Fruit fly (Drosophila melanogaster): ENCODE results near the gene Axn.

The Axn gene

DNA sequence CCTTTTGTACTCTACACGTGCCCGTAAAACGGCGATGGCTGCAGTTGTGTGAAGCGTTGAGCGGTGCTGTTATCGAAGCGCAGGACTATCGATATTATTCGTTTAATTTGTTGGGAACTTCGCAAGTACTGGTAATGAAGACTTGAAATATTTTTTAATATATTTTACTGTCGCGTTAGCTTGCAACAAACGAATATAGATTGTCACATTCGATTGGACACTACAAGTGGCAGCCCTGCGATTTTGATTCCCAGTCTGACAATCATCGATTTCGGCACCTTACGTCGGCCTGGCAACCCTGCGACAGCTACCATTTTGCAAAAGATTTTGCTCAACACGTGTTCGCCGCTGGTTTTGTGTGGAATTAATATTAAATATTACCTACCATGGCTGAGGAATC lies 18.0 kb upstream of the Axn start, which contains the start of the genes Nlp and Nph (continued):
- no peak for TF ChIP-seq Dfd (GFP tag; optimal IDR thresholded peaks at IDR 0.05)
- TF ChIP-seq ATbp (GFP tag; optimal IDR thresholded peaks at IDR 0.05): no peak
- TF ChIP-seq hb (GFP tag; IDR thresholded peaks at IDR 0.05; ENCODE audit: partially characterized antibody): peak; percentile 83
- no peak for TF ChIP-seq en (GFP tag; optimal IDR thresholded peaks at IDR 0.05)
- no peak for TF ChIP-seq wdn (GFP tag; IDR thresholded peaks at IDR 0.05)
- peak; percentile 85 for TF ChIP-seq CG15514 (GFP tag; optimal IDR thresholded peaks at IDR 0.05)
- no peak for TF ChIP-seq ac (GFP tag; optimal IDR thresholded peaks at IDR 0.05)
- peak; percentile 78 for TF ChIP-seq nerfin-2 (GFP tag; IDR thresholded peaks at IDR 0.05; ENCODE audit: partially characterized antibody)
- TF ChIP-seq CG9932 (GFP tag; IDR thresholded peaks at IDR 0.05): peak; percentile 54
- TF ChIP-seq TFAM (GFP tag; optimal IDR thresholded peaks at IDR 0.05): no peak
- TF ChIP-seq CG9437 (GFP tag; optimal IDR thresholded peaks at IDR 0.05): no peak
- no peak for TF ChIP-seq NK7.1 (GFP tag; optimal IDR thresholded peaks at IDR 0.05)
- TF ChIP-seq Adf1 (GFP tag; IDR thresholded peaks at IDR 0.05): 0 out of 2 replicates have a peak, but pooled peaks have one; percentile 7
- TF ChIP-seq sob (GFP tag; IDR thresholded peaks at IDR 0.05): no peak

DNA sequence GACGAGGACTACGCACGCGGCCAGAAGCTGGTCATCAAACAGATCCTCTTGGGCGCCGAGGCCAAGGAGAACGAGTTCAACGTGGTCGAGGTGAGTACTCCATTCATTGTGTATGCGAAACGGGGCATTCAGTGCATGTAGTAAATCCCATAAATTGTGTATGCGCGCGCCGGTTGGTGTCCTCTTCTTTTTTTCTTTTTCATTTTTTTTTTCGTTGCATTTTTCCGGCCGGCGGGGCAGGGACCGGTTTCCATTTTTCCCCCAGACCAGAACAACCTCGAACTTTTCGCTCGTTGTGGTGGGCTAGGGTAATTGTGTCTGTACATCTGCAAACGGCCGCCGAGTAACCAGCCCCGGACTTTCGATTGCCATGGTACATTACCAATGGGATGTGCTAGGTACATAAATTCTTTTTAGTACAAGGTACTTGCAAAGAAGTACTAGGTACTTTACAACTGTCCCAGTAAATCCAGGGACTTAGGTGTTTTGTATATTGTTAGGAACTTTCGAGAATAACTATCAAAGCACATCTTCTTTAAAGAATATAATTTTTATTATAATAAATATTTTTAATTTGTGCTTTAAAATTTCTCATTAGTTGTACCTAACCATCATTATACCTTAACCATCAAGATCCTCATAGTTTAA lies 17.2 kb upstream of the Axn start:
- TF ChIP-seq bsh (GFP tag; optimal IDR thresholded peaks at IDR 0.05) (peak in 1 of 2 experiments; percentile 62), Ada2b (GFP tag; IDR thresholded peaks at IDR 0.05) (no peak), Drgx (GFP tag; IDR thresholded peaks at IDR 0.05) (peak; percentile 50), CG17359 (tag; optimal IDR thresholded peaks at IDR 0.05) (peak; percentile 86), sqz (GFP tag; optimal IDR thresholded peaks at IDR 0.05) (peak; percentile 31), ewg (GFP tag; optimal IDR thresholded peaks at IDR 0.05) (peak; percentile 4), nom (GFP tag; optimal IDR thresholded peaks at IDR 0.05) (peak; percentile 92), CG9437 (GFP tag; optimal IDR thresholded peaks at IDR 0.05) (no peak)

DNA sequence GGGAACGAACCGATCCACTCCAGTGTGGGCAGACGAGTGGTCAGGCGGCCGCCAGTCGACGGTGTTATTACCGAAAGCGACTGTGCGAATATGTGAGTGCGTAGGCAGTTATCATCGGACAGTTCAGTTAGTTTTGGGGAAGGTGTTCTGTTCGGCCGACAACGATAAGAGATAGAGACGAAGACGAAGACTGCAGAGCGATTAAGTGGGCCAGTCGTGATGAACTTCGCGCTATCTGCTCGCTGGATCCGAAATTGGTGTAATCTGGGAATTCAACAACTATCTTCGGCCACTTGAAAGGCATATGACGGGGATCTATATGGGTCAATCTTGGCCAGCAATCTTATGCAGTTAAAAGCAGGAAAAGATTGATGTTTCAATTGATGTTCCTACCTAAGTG lies 13.5 kb upstream of the Axn start, which contains the start of gene CG7912:
Gene CG7912, minus strand, starts transcription at position 17 of the 400 bp plus-strand sequence.
- TF ChIP-seq mirr (GFP tag; optimal IDR thresholded peaks at IDR 0.05) (peak; percentile 75), CG7556 (GFP tag; optimal IDR thresholded peaks at IDR 0.05) (no peak), Deaf1 (tag; optimal IDR thresholded peaks at IDR 0.05) (peak; percentile 53), cwo (GFP tag; optimal IDR thresholded peaks at IDR 0.05) (peak; percentile 20), gro (GFP tag; optimal IDR thresholded peaks at IDR 0.05) (no peak), Hey (tag; optimal IDR thresholded peaks at IDR 0.05) (peak; percentile 63), exex (tag; optimal IDR thresholded peaks at IDR 0.05) (peak; percentile 88), CG8478 (optimal IDR thresholded peaks at IDR 0.05) (no peak), sd (tag; optimal IDR thresholded peaks at IDR 0.05) (peak; percentile 8), sug (tag; optimal IDR thresholded peaks at IDR 0.05) (peak; percentile 20), grn (GFP tag; optimal IDR thresholded peaks at IDR 0.05) (peak; percentile 87), Lim3 (GFP tag; IDR thresholded peaks at IDR 0.05) (no peak)

DNA sequence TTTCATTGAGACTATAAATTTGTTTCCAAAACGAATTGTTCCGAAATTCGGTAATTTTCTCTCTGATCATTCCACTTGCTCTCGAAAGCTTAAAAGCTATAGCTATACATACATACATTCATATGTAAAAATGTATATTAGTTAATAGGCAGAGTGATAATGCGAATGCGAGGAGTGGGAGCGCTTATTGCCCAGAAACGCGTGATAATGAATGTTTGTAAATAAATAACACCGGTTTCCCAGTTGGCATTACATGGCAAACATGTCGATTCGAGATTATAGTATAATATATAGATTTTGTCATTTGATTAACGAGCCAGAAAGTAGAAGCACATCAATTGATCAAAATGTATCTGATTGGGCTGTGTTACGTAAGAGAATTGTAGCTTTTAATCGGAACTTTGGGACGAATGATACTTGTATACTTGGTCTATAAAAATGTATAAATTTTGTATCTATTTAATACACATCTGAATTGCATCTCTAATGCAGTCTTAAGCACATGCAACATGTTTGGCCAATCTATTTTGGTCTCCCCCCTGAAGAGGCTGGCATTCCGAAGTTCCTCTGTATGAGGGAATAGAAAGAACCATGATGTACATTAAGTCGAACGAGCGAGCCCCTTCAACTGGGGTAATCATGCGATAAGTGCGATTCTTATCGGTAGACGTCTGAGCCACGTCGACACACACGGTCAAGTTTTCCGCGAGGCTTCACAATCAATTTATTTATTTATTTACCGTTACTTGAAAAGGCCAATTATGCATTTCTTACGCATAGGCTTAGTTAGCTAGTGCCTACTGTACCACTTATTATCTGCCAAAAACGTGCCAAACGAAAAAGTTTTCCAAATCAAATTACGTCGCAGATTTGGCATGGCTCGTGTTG lies 9.8 kb upstream of the Axn start:
- TF ChIP-seq CG18262 (tag; optimal IDR thresholded peaks at IDR 0.05) (no peak), so (GFP tag; IDR thresholded peaks at IDR 0.05) (no peak), Doc3 (GFP tag; IDR thresholded peaks at IDR 0.05; ENCODE audit: partially characterized antibody) (no peak), chif (GFP tag; optimal IDR thresholded peaks at IDR 0.05) (no peak), CG17612 (GFP tag; IDR thresholded peaks at IDR 0.05) (no peak), CG10274 (GFP tag; optimal IDR thresholded peaks at IDR 0.05) (peak; percentile 85), ato (GFP tag; IDR thresholded peaks at IDR 0.05; ENCODE audit: partially characterized antibody) (no peak), Jarid2 (GFP tag; optimal IDR thresholded peaks at IDR 0.05) (no peak), CG6254 (GFP tag; optimal IDR thresholded peaks at IDR 0.05) (no peak), CG6791 (GFP tag; IDR thresholded peaks at IDR 0.05; ENCODE audit: partially characterized antibody) (no peak), CG11247 (GFP tag; IDR thresholded peaks at IDR 0.05) (0 out of 2 replicates have a peak, but pooled peaks have one; percentile 27)

Data from whole organism, embryonic.